Fruit fly (Drosophila melanogaster): ENCODE measurements around the gene Fkbp39.

Fkbp39 gene

DNA sequence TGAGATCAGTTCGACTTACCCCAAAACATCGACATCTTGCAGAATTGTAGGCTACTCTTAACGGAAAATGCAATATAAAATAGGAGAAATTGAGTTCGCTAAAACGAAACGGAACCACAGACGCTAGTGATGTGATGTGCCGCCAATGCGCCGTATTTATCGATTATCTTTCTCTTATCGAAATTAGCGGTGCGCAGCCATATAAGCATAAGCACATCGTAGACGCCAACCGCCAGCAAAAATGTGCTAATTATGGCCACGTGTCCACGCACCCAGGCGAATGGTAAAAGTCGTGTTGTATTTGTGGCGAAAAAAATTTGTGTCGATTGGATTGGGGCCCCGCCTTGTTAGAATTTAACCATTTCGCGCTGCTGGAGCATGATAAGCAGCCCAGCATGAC is at the start of gene Fkbp39, which contains the start of gene Cyfip (continued):
- no peak for TF ChIP-seq NC2α (GFP tag; optimal IDR thresholded peaks at IDR 0.05)
- peak; percentile 21 for TF ChIP-seq CG10979 (tag; optimal IDR thresholded peaks at IDR 0.05)
- peak; percentile 40 for TF ChIP-seq tin (GFP tag; optimal IDR thresholded peaks at IDR 0.05)
- peak; percentile 91 for TF ChIP-seq sens (GFP tag)
- TF ChIP-seq zen (tag; optimal IDR thresholded peaks at IDR 0.05): peak; percentile 54
- TF ChIP-seq CG7556 (GFP tag; optimal IDR thresholded peaks at IDR 0.05): peak; percentile 7
- TF ChIP-seq CG3995 (GFP tag; optimal IDR thresholded peaks at IDR 0.05): peak; percentile 18
- peak; percentile 39 for TF ChIP-seq CG3163 (GFP tag; optimal IDR thresholded peaks at IDR 0.05)
- peak; percentile 83 for TF ChIP-seq phol (tag; optimal IDR thresholded peaks at IDR 0.05)
- peak; percentile 7 for TF ChIP-seq luna (GFP tag; optimal IDR thresholded peaks at IDR 0.05)
- TF ChIP-seq twi (tag; optimal IDR thresholded peaks at IDR 0.05): no peak
- peak; percentile 64 for TF ChIP-seq caup (GFP tag; optimal IDR thresholded peaks at IDR 0.05; ENCODE audit: severe bottlenecking)
- TF ChIP-seq CG12942 (GFP tag; optimal IDR thresholded peaks at IDR 0.05): peak; percentile 8
- peak; percentile 59 for TF ChIP-seq inv (GFP tag; IDR thresholded peaks at IDR 0.05; ENCODE audit: partially characterized antibody)
- peak in 1 of 2 experiments; percentile 36 for TF ChIP-seq chif (GFP tag; optimal IDR thresholded peaks at IDR 0.05)
- TF ChIP-seq Side (GFP tag; optimal IDR thresholded peaks at IDR 0.05): peak; percentile 67
- no peak for TF ChIP-seq dati (GFP tag; IDR thresholded peaks at IDR 0.05)
- TF ChIP-seq chm (GFP tag; IDR thresholded peaks at IDR 0.05): no peak
- TF ChIP-seq Spps (tag; optimal IDR thresholded peaks at IDR 0.05): no peak
- TF ChIP-seq CoRest (tag; optimal IDR thresholded peaks at IDR 0.05): peak; percentile 13
- no peak for TF ChIP-seq lab (GFP tag; optimal IDR thresholded peaks at IDR 0.05)
- no peak for TF ChIP-seq Bteb2 (GFP tag; optimal IDR thresholded peaks at IDR 0.05)
- no peak; the same call in 1 of the 2 replicates for TF ChIP-seq ranshi (GFP tag; IDR thresholded peaks at IDR 0.05)
- TF ChIP-seq kni (GFP tag; optimal IDR thresholded peaks at IDR 0.05): no peak
- no peak for TF ChIP-seq CG10274 (GFP tag; optimal IDR thresholded peaks at IDR 0.05)
- no peak for TF ChIP-seq CG4730 (GFP tag; IDR thresholded peaks at IDR 0.05)
- no peak for TF ChIP-seq CG3726 (GFP tag; IDR thresholded peaks at IDR 0.05)
- TF ChIP-seq ems (GFP tag; optimal IDR thresholded peaks at IDR 0.05): peak; percentile 53
- TF ChIP-seq CG11093 (GFP tag; IDR thresholded peaks at IDR 0.05): no peak
- no peak for TF ChIP-seq CG8290 (GFP tag; optimal IDR thresholded peaks at IDR 0.05)
- TF ChIP-seq CG8290 (tag; optimal IDR thresholded peaks at IDR 0.05): no peak
- TF ChIP-seq CG4282 (GFP tag; optimal IDR thresholded peaks at IDR 0.05): peak; percentile 35
- TF ChIP-seq dmrt11E (tag; optimal IDR thresholded peaks at IDR 0.05): no peak
- no peak for TF ChIP-seq CG17385 (GFP tag; optimal IDR thresholded peaks at IDR 0.05)
- TF ChIP-seq Vsx1 (GFP tag; optimal IDR thresholded peaks at IDR 0.05): no peak
- TF ChIP-seq wek (GFP tag; optimal IDR thresholded peaks at IDR 0.05): no peak
- TF ChIP-seq ftz-f1 (GFP tag; optimal IDR thresholded peaks at IDR 0.05): peak; percentile 73
- no peak for TF ChIP-seq seq (GFP tag; IDR thresholded peaks at IDR 0.05)
- TF ChIP-seq Atf3 (GFP tag; optimal IDR thresholded peaks at IDR 0.05): no peak
- peak; percentile 21 for TF ChIP-seq mirr (GFP tag; optimal IDR thresholded peaks at IDR 0.05)
- no peak for TF ChIP-seq CG30431 (GFP tag; optimal IDR thresholded peaks at IDR 0.05)
- no peak for TF ChIP-seq pan (optimal IDR thresholded peaks at IDR 0.05)
- peak in 1 of 2 experiments; percentile 54 for TF ChIP-seq pan (GFP tag; optimal IDR thresholded peaks at IDR 0.05 in 1 of 2, IDR thresholded peaks at IDR 0.05 in 1 of 2)
- TF ChIP-seq br (optimal IDR thresholded peaks at IDR 0.05): no peak
- TF ChIP-seq gsb-n (tag; optimal IDR thresholded peaks at IDR 0.05): no peak
- TF ChIP-seq al (GFP tag; IDR thresholded peaks at IDR 0.05): 0 out of 2 replicates have a peak, but pooled peaks have one; percentile 19
- TF ChIP-seq Meics (GFP tag; optimal IDR thresholded peaks at IDR 0.05): peak; percentile 36
- no peak for TF ChIP-seq CG4707 (GFP tag; optimal IDR thresholded peaks at IDR 0.05)
- TF ChIP-seq org-1 (GFP tag; optimal IDR thresholded peaks at IDR 0.05): no peak
- TF ChIP-seq NfI (GFP tag; optimal IDR thresholded peaks at IDR 0.05): peak; percentile 34
- no peak for TF ChIP-seq CG18599 (GFP tag; optimal IDR thresholded peaks at IDR 0.05)
- no peak for TF ChIP-seq Hmx (GFP tag; optimal IDR thresholded peaks at IDR 0.05)
- TF ChIP-seq zfh1 (GFP tag; IDR thresholded peaks at IDR 0.05): no peak

All from whole organism, embryonic.